Worm (Caenorhabditis elegans) whole organism, mixed stage, embryonic: Measurements from ENCODE around the gene C09E7.11.

ENCODE experiments used
- M03D4.4 ChIP-seq: sonication (generic microtip); optimal IDR thresholded peaks from 2 replicates; lab custom pipeline; 2017; ENCODE audit warnings: mild to moderate bottlenecking, missing genetic modification characterization, missing compliant biosample characterization
- bed-3 ChIP-seq: fragments of 200-800 bp; sonication (Bioruptor generic); optimal IDR thresholded peaks from 3 replicates; lab custom pipeline; 2018; ENCODE audit warnings: mild to moderate bottlenecking, missing genetic modification characterization, moderate library complexity, missing compliant biosample characterization
- blmp-1 ChIP-seq: fragments of 150-350 bp; optimal IDR thresholded peaks from 2 replicates; lab custom pipeline; 2014; ENCODE audit warnings: missing biosample characterization, missing genetic modification characterization
- ceh-39 ChIP-seq: fragments of 150-350 bp; optimal IDR thresholded peaks from 2 replicates; lab custom pipeline; 2014; ENCODE audit warnings: missing biosample characterization, missing genetic modification characterization
- ceh-43 ChIP-seq: fragments of 200-800 bp; sonication (Bioruptor generic); optimal IDR thresholded peaks from 2 replicates; lab custom pipeline; 2018; ENCODE audit warnings: mild to moderate bottlenecking, missing genetic modification characterization, moderate library complexity, missing compliant biosample characterization
- ceh-83 ChIP-seq: fragments of 200-800 bp; sonication (Bioruptor generic); optimal IDR thresholded peaks from 2 replicates; lab custom pipeline; 2018; ENCODE audit warnings: mild to moderate bottlenecking, missing genetic modification characterization, missing compliant biosample characterization
- ces-1 ChIP-seq: fragments of 150-350 bp; optimal IDR thresholded peaks from 2 replicates; lab custom pipeline; 2014; ENCODE audit warnings: missing biosample characterization, missing genetic modification reagents, missing genetic modification characterization
- cnd-1 ChIP-seq: fragments of 200-800 bp; sonication (Bioruptor generic); optimal IDR thresholded peaks from 2 replicates; lab custom pipeline; 2018; ENCODE audit warnings: mild to moderate bottlenecking, missing genetic modification characterization, missing compliant biosample characterization
- elt-1 ChIP-seq: sonication (generic microtip); optimal IDR thresholded peaks from 2 replicates; lab custom pipeline; 2017; ENCODE audit warnings: missing genetic modification characterization, mild to moderate bottlenecking, missing compliant biosample characterization, antibody characterized with exemption, moderate library complexity, borderline replicate concordance; ENCODE audit not compliant: insufficient read depth
- flh-1 ChIP-seq: fragments of 200-800 bp; sonication (Bioruptor generic); optimal IDR thresholded peaks from 2 replicates; lab custom pipeline; 2018; ENCODE audit warnings: mild to moderate bottlenecking, missing genetic modification characterization, moderate library complexity, missing compliant biosample characterization
- ham-2 ChIP-seq: fragments of 200-800 bp; sonication (Bioruptor generic); optimal IDR thresholded peaks from 2 replicates; lab custom pipeline; 2018; ENCODE audit warnings: mild to moderate bottlenecking, missing genetic modification characterization, missing compliant biosample characterization
- hlh-1 ChIP-seq: fragments of 150-350 bp; optimal IDR thresholded peaks from 2 replicates; lab custom pipeline; 2014; ENCODE audit warnings: missing biosample characterization, missing genetic modification reagents, missing genetic modification characterization
- lin-13 ChIP-seq: fragments of 150-350 bp; optimal IDR thresholded peaks from 2 replicates; lab custom pipeline; 2014; ENCODE audit warnings: missing biosample characterization, missing genetic modification characterization
- lsy-2 ChIP-seq: fragments of 150-350 bp; optimal IDR thresholded peaks from 2 replicates; lab custom pipeline; 2014; ENCODE audit warnings: missing biosample characterization, missing genetic modification characterization
- mab-5 ChIP-seq: fragments of 150-350 bp; optimal IDR thresholded peaks from 2 replicates; lab custom pipeline; 2014; ENCODE audit warnings: missing biosample characterization, missing genetic modification characterization
- mls-2 ChIP-seq: sonication (generic microtip); optimal IDR thresholded peaks from 2 replicates; lab custom pipeline; 2016; ENCODE audit warnings: mild to moderate bottlenecking, missing genetic modification characterization, moderate library complexity, missing compliant biosample characterization
- nhr-2 ChIP-seq: fragments of 150-350 bp; optimal IDR thresholded peaks from 2 replicates; lab custom pipeline; 2014; ENCODE audit warnings: missing biosample characterization, missing genetic modification characterization
- nhr-237 ChIP-seq: fragments of 150-350 bp; optimal IDR thresholded peaks from 2 replicates; lab custom pipeline; 2014; ENCODE audit warnings: missing biosample characterization, missing genetic modification characterization
- nhr-28 ChIP-seq: fragments of 150-350 bp; optimal IDR thresholded peaks from 2 replicates; lab custom pipeline; 2014; ENCODE audit warnings: missing biosample characterization, missing genetic modification characterization
- pha-4 ChIP-seq: fragments of 150-350 bp; optimal IDR thresholded peaks from 2 replicates; lab custom pipeline; 2018; ENCODE audit warnings: missing biosample characterization, missing genetic modification reagents, missing genetic modification characterization
- sem-2 ChIP-seq: fragments of 200-800 bp; sonication (Bioruptor generic); optimal IDR thresholded peaks from 2 replicates; lab custom pipeline; 2018; ENCODE audit warnings: mild to moderate bottlenecking, missing genetic modification characterization, missing compliant biosample characterization
- snpc-4 ChIP-seq: fragments of 150-350 bp; optimal IDR thresholded peaks from 2 replicates; lab custom pipeline; 2014; ENCODE audit warnings: missing biosample characterization, missing genetic modification characterization
- sptf-1 ChIP-seq: sonication (generic microtip); optimal IDR thresholded peaks from 2 replicates; lab custom pipeline; 2017; ENCODE audit warnings: mild to moderate bottlenecking, missing genetic modification characterization, moderate library complexity, missing compliant biosample characterization
- unc-120 ChIP-seq: sonication (generic microtip); optimal IDR thresholded peaks from 2 replicates; lab custom pipeline; 2017; ENCODE audit warnings: missing genetic modification characterization, missing compliant biosample characterization; ENCODE audit not compliant: poor library complexity, severe bottlenecking
- zip-8 ChIP-seq: fragments of 150-350 bp; optimal IDR thresholded peaks from 2 replicates; lab custom pipeline; 2014; ENCODE audit warnings: missing biosample characterization, missing genetic modification characterization
- ztf-11 ChIP-seq: fragments of 150-350 bp; optimal IDR thresholded peaks from 2 replicates; lab custom pipeline; 2014; ENCODE audit warnings: missing biosample characterization, missing genetic modification characterization

Gene C09E7.11

ce11 chrIII:6507832-6508231 is 23.4 kb upstream of the C09E7.11 start, which contains the start of gene F23F12.12:
TSS of gene F23F12.12 (plus strand) at chrIII:6508132.
- TF ChIP-seq nhr-237 (no peak), ceh-83 (GFP tag; lab: Kevin White, UChicago) (no peak), elt-1 (tag; lab: Kevin White, UChicago) (no peak), nhr-2 (no peak), blmp-1 (tag; lab: Kevin White, UChicago) (no peak), bed-3 (GFP tag; lab: Kevin White, UChicago) (no peak), nhr-28 (no peak)

DNA sequence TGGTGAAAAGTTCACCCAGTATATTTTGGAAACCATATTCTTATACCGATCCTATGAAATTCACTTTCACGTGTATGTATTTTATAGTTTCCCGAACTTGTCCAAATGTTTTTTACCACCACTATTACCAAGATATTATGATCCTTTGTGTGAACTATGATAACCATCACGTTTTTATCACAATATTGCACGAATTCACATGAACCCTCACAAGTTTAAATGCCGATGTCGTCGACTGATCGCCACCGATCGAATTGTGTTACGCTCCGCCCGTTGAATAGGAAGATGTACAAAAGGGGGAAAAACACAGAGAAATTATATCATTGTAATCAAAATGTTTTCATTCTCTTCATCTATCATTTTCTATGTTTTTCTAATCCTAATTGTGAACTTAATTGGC is 22.9 kb upstream of the C09E7.11 start:
- no peak for TF ChIP-seq bed-3 (GFP tag; lab: Kevin White, UChicago)
- no peak for TF ChIP-seq lin-13 (tag; lab: Kevin White, UChicago)
- no peak for TF ChIP-seq sem-2 (GFP tag; lab: Kevin White, UChicago)
- TF ChIP-seq sptf-1 (tag; lab: Kevin White, UChicago), result no peak
- TF ChIP-seq blmp-1 (tag; lab: Kevin White, UChicago), result no peak
- no peak for TF ChIP-seq ham-2
- no peak for TF ChIP-seq ceh-43
- no peak for TF ChIP-seq M03D4.4 (tag; lab: Kevin White, UChicago)
- no peak for TF ChIP-seq ceh-39 (tag; lab: Kevin White, UChicago)
- TF ChIP-seq mls-2 (tag; lab: Kevin White, UChicago), result no peak

ce11 chrIII:6509301-6509700 is 21.9 kb upstream of the C09E7.11 start:
- TF ChIP-seq mab-5 (tag; lab: Kevin White, UChicago), result no peak
- no peak for TF ChIP-seq sptf-1 (tag; lab: Kevin White, UChicago)
- TF ChIP-seq unc-120 (tag; lab: Kevin White, UChicago), result no peak
- no peak for TF ChIP-seq blmp-1 (tag; lab: Kevin White, UChicago)
- TF ChIP-seq cnd-1 (tag; lab: Kevin White, UChicago), result no peak

- peak; percentile 78 for TF ChIP-seq zip-8 (tag; lab: Kevin White, UChicago)
Measured at ce11 chrIII:6513759-6514158, 17.4 kb upstream of the C09E7.11 start.

ce11 chrIII:6514673-6515072 is 16.5 kb upstream of the C09E7.11 start, which contains the start of gene acr-5:
TSS of gene acr-5 (minus strand) at chrIII:6514773.
- no peak for TF ChIP-seq ztf-11
- TF ChIP-seq sptf-1 (tag; lab: Kevin White, UChicago), result no peak
- TF ChIP-seq ham-2, result no peak
- no peak for TF ChIP-seq blmp-1 (tag; lab: Kevin White, UChicago)
- no peak for TF ChIP-seq unc-120 (tag; lab: Kevin White, UChicago)
- no peak for TF ChIP-seq flh-1 (GFP tag; lab: Kevin White, UChicago)
- TF ChIP-seq lin-13 (tag; lab: Kevin White, UChicago), result no peak
- no peak for TF ChIP-seq hlh-1 (tag; lab: Kevin White, UChicago)
- no peak for TF ChIP-seq snpc-4
- no peak for TF ChIP-seq nhr-2
- TF ChIP-seq pha-4 (tag; lab: Kevin White, UChicago), result no peak

DNA sequence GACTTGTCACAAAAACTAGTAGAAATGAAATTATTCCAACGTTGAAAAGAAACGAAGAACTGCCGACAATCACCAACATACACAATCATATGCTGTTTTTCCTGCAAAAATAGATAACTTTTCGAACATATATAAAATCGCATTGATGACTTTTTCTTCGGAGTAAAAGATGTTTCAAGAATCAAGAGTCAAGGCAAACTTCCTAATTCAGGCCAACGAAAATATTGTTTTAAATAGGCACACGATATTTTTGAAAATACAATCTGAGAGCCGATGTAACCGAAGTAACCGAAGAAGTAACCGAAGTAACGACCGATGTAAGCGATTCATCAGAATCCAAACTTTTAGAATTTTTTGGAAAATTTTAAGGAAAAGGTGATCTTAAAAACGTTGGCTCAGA is 11.2 kb upstream of the C09E7.11 start, which contains the start of gene C09E7.10:
Gene C09E7.10, minus strand, starts transcription at position 101 of the 400 bp plus-strand sequence.
- no peak for TF ChIP-seq cnd-1 (tag; lab: Kevin White, UChicago)

- no peak for TF ChIP-seq nhr-28
- no peak for TF ChIP-seq ham-2
- no peak for TF ChIP-seq cnd-1 (tag; lab: Kevin White, UChicago)
- TF ChIP-seq flh-1 (GFP tag; lab: Kevin White, UChicago), result no peak
- TF ChIP-seq ces-1 (GFP tag; lab: Kevin White, UChicago), result no peak
- TF ChIP-seq lsy-2 (tag; lab: Kevin White, UChicago), result no peak
- TF ChIP-seq ceh-83 (GFP tag; lab: Kevin White, UChicago), result no peak
- TF ChIP-seq lin-13 (tag; lab: Kevin White, UChicago), result no peak
- TF ChIP-seq sptf-1 (tag; lab: Kevin White, UChicago), result no peak
Measured at ce11 chrIII:6525557-6525956, 5.6 kb upstream of the C09E7.11 start, which contains the start of gene oig-1. TSS of gene oig-1 (minus strand) at chrIII:6525657.
